Fruit fly (Drosophila melanogaster): ENCODE measurements around the gene Nprl2.
A peak's percentile ranks its signal among the peaks of the same experiment; 100 is the strongest.

Gene Nprl2

dm6 chrX:16881015-16881414 lies 3.1 kb downstream of the Nprl2 start, which contains the start of gene CG4872:
Gene CG4872 (plus strand): TSS chrX:16881347.
- TF ChIP-seq Pif1A (GFP tag; optimal IDR thresholded peaks at IDR 0.05), result no peak
- TF ChIP-seq CG34367 (tag; optimal IDR thresholded peaks at IDR 0.05), result no peak
- TF ChIP-seq CG17806 (tag; optimal IDR thresholded peaks at IDR 0.05), result peak; percentile 11
- TF ChIP-seq CG4496 (GFP tag; IDR thresholded peaks at IDR 0.05), result 0 out of 3 replicates have a peak, but pooled peaks have one; percentile 20
- peak; percentile 23 for TF ChIP-seq CG15710 (tag; optimal IDR thresholded peaks at IDR 0.05)
- TF ChIP-seq CG9948 (tag; optimal IDR thresholded peaks at IDR 0.05), result peak; percentile 10

DNA sequence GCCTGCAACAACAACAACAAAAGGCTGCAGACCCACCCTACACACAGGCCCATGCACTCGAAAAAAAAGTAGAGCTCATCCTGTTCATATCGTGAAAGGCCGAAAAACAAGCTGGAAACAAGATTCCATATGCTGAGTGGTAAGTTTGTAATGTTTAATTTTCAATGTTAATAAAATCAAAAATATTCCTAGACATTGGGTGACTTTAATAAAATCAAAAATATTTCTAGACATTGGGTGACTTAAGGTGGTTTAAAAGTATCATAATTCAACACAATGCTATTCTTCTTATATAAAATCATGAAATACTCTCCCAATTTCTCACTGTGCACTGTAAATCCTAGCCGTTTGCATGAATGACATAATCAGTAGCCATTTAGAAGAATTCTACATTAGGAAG lies 4.2 kb downstream of the Nprl2 start:
- TF ChIP-seq CG17806 (tag; optimal IDR thresholded peaks at IDR 0.05) (no peak), gl (tag; optimal IDR thresholded peaks at IDR 0.05) (no peak), CG15710 (tag; optimal IDR thresholded peaks at IDR 0.05) (no peak), Snoo (tag; optimal IDR thresholded peaks at IDR 0.05) (no peak), fd96Ca (GFP tag; IDR thresholded peaks at IDR 0.05) (no peak), CG8301 (tag; optimal IDR thresholded peaks at IDR 0.05) (no peak), CG9948 (tag; optimal IDR thresholded peaks at IDR 0.05) (no peak), rn (GFP tag; IDR thresholded peaks at IDR 0.05) (no peak), CG10348 (GFP tag; IDR thresholded peaks at IDR 0.05) (no peak), EcR (GFP tag; optimal IDR thresholded peaks at IDR 0.05) (no peak), CG14655 (GFP tag; optimal IDR thresholded peaks at IDR 0.05) (no peak), CG12605 (GFP tag; IDR thresholded peaks at IDR 0.05) (no peak), D1 (tag; optimal IDR thresholded peaks at IDR 0.05) (no peak), Pif1B (GFP tag; optimal IDR thresholded peaks at IDR 0.05) (no peak)

dm6 chrX:16876425-16876824 lies 7.7 kb downstream of the Nprl2 start, which contains the start of gene CG13003:
Gene CG13003 (minus strand): TSS chrX:16876544.
- TF ChIP-seq EcR (GFP tag; optimal IDR thresholded peaks at IDR 0.05) (no peak), CG17806 (tag; optimal IDR thresholded peaks at IDR 0.05) (no peak), Ets98B (GFP tag; IDR thresholded peaks at IDR 0.05) (peak; percentile 9; the same call in 1 of the 2 replicates)

DNA sequence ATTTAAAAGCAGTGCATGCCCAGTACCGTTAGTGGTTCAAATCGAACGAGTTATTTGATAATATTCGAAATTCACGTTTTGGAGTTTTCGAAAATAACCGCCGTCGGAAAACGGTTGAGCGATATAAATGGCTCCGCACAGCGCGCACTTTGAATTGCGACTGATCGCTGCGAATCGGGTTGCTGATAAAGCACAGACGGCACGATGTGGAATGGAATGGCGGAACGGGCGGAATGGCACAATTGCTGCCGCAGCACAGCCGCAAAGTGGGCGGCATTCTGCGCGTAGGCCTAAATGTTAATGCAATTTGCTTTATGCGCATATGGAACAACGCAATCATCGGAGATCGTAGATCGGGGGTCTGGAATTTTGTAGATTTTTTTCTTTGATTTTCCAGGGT lies 9.5 kb downstream of the Nprl2 start:
- TF ChIP-seq CG12605 (GFP tag; IDR thresholded peaks at IDR 0.05) (no peak), CG8301 (tag; optimal IDR thresholded peaks at IDR 0.05) (no peak), CG17806 (tag; optimal IDR thresholded peaks at IDR 0.05) (no peak), fd96Ca (GFP tag; IDR thresholded peaks at IDR 0.05) (no peak), D1 (tag; optimal IDR thresholded peaks at IDR 0.05) (no peak), Snoo (tag; optimal IDR thresholded peaks at IDR 0.05) (no peak), CG32121 (GFP tag; IDR thresholded peaks at IDR 0.05) (no peak), CG9948 (tag; optimal IDR thresholded peaks at IDR 0.05) (no peak), CG8159 (tag; optimal IDR thresholded peaks at IDR 0.05) (no peak), Pif1A (GFP tag; optimal IDR thresholded peaks at IDR 0.05) (no peak), Pif1B (GFP tag; optimal IDR thresholded peaks at IDR 0.05) (no peak), CG13204 (GFP tag; optimal IDR thresholded peaks at IDR 0.05) (no peak), CG10348 (GFP tag; IDR thresholded peaks at IDR 0.05) (no peak), CG14655 (GFP tag; optimal IDR thresholded peaks at IDR 0.05) (no peak), Ets98B (GFP tag; IDR thresholded peaks at IDR 0.05) (no peak), rn (GFP tag; IDR thresholded peaks at IDR 0.05) (no peak), CG4496 (GFP tag; IDR thresholded peaks at IDR 0.05) (no peak), EcR (GFP tag; optimal IDR thresholded peaks at IDR 0.05) (no peak), CG15710 (tag; optimal IDR thresholded peaks at IDR 0.05) (no peak), gl (tag; optimal IDR thresholded peaks at IDR 0.05) (no peak)

dm6 chrX:16873053-16873452 lies 11.1 kb downstream of the Nprl2 start:
- TF ChIP-seq CG4496 (GFP tag; IDR thresholded peaks at IDR 0.05), result peak; percentile 47; the same call in 1 of the 3 replicates
- TF ChIP-seq CG10348 (GFP tag; IDR thresholded peaks at IDR 0.05), result no peak
- peak; percentile 37 for TF ChIP-seq CG34367 (tag; optimal IDR thresholded peaks at IDR 0.05)
- no peak for TF ChIP-seq D1 (tag; optimal IDR thresholded peaks at IDR 0.05)
- TF ChIP-seq gl (tag; optimal IDR thresholded peaks at IDR 0.05), result no peak
- peak; percentile 58 for TF ChIP-seq CG8159 (tag; optimal IDR thresholded peaks at IDR 0.05)
- TF ChIP-seq CG14655 (GFP tag; optimal IDR thresholded peaks at IDR 0.05), result peak; percentile 57
- TF ChIP-seq CG17806 (tag; optimal IDR thresholded peaks at IDR 0.05), result peak; percentile 16
- TF ChIP-seq CG8301 (tag; optimal IDR thresholded peaks at IDR 0.05), result peak; percentile 23
- peak; percentile 19 for TF ChIP-seq Pif1A (GFP tag; optimal IDR thresholded peaks at IDR 0.05)
- TF ChIP-seq CG32121 (GFP tag; IDR thresholded peaks at IDR 0.05), result peak; percentile 61
- TF ChIP-seq CG15710 (tag; optimal IDR thresholded peaks at IDR 0.05), result peak; percentile 63
- TF ChIP-seq CG12605 (GFP tag; IDR thresholded peaks at IDR 0.05), result 0 out of 2 replicates have a peak, but pooled peaks have one; percentile 38
- TF ChIP-seq Ets98B (GFP tag; IDR thresholded peaks at IDR 0.05), result peak; percentile 44; the same call in 1 of the 2 replicates
- TF ChIP-seq Pif1B (GFP tag; optimal IDR thresholded peaks at IDR 0.05), result peak; percentile 29
- TF ChIP-seq CG13204 (GFP tag; optimal IDR thresholded peaks at IDR 0.05), result no peak
- peak; percentile 58 for TF ChIP-seq CG9948 (tag; optimal IDR thresholded peaks at IDR 0.05)
- TF ChIP-seq Snoo (tag; optimal IDR thresholded peaks at IDR 0.05), result peak; percentile 54
- TF ChIP-seq EcR (GFP tag; optimal IDR thresholded peaks at IDR 0.05), result no peak

- TF ChIP-seq Pif1A (GFP tag; optimal IDR thresholded peaks at IDR 0.05) (peak; percentile 79), CG14655 (GFP tag; optimal IDR thresholded peaks at IDR 0.05) (peak; percentile 82), D1 (tag; optimal IDR thresholded peaks at IDR 0.05) (peak; percentile 46), Pif1B (GFP tag; optimal IDR thresholded peaks at IDR 0.05) (peak; percentile 68), EcR (GFP tag; optimal IDR thresholded peaks at IDR 0.05) (no peak), fd96Ca (GFP tag; IDR thresholded peaks at IDR 0.05) (peak; percentile 75; the same call in 2 of the 3 replicates), CG8159 (tag; optimal IDR thresholded peaks at IDR 0.05) (peak; percentile 81), CG4496 (GFP tag; IDR thresholded peaks at IDR 0.05) (peak; percentile 85), rn (GFP tag; IDR thresholded peaks at IDR 0.05) (peak; percentile 70), Snoo (tag; optimal IDR thresholded peaks at IDR 0.05) (peak; percentile 53), gl (tag; optimal IDR thresholded peaks at IDR 0.05) (peak; percentile 64), Ets98B (GFP tag; IDR thresholded peaks at IDR 0.05) (peak; percentile 85), CG17806 (tag; optimal IDR thresholded peaks at IDR 0.05) (peak; percentile 75), CG12605 (GFP tag; IDR thresholded peaks at IDR 0.05) (peak; percentile 78), CG10348 (GFP tag; IDR thresholded peaks at IDR 0.05) (no peak), CG9948 (tag; optimal IDR thresholded peaks at IDR 0.05) (peak; percentile 80), CG13204 (GFP tag; optimal IDR thresholded peaks at IDR 0.05) (peak; percentile 36), CG15710 (tag; optimal IDR thresholded peaks at IDR 0.05) (peak; percentile 84), CG34367 (tag; optimal IDR thresholded peaks at IDR 0.05) (peak; percentile 80), CG8301 (tag; optimal IDR thresholded peaks at IDR 0.05) (peak; percentile 74), CG32121 (GFP tag; IDR thresholded peaks at IDR 0.05) (peak; percentile 58; the same call in 1 of the 2 replicates)
Measured at dm6 chrX:16871808-16872207, 12.4 kb downstream of the Nprl2 start.

Data from whole organism, pupa.